Fruit fly (Drosophila melanogaster) whole organism, embryonic: ENCODE data around the gene CG6005.

Experiments
- Ada2b ChIP-seq: fragments of 200-800 bp; sonication (Bioruptor generic); IDR thresholded peaks from 2 replicates; pipeline ENCODE4 v1.3.6; 2022; ENCODE audit warnings: missing biosample characterization, missing genetic modification characterization
- CG12659 ChIP-seq: fragments of 200-800 bp; sonication (Bioruptor generic); optimal IDR thresholded peaks from 3 replicates; lab custom pipeline; 2017; ENCODE audit warnings: mild to moderate bottlenecking, missing biosample characterization, missing genetic modification reagents, missing genetic modification characterization
- CG12942 ChIP-seq: fragments of 200-800 bp; sonication (Bioruptor generic); optimal IDR thresholded peaks from 3 replicates; lab custom pipeline; 2016; ENCODE audit warnings: missing biosample characterization, missing genetic modification characterization
- CG13287 ChIP-seq: fragments of 200-800 bp; sonication (Bioruptor generic); IDR thresholded peaks from 2 replicates; pipeline ENCODE4 v1.3.6; 2022; ENCODE audit warnings: missing biosample characterization, missing genetic modification characterization; ENCODE audit not compliant: partially characterized antibody
- CG14710 ChIP-seq: fragments of 200-800 bp; sonication (Bioruptor generic); optimal IDR thresholded peaks from 3 replicates; lab custom pipeline; 2019; ENCODE audit warnings: missing biosample characterization, mild to moderate bottlenecking, missing genetic modification characterization, moderate library complexity
- CG14965 ChIP-seq: fragments of 200-800 bp; sonication (Bioruptor generic); optimal IDR thresholded peaks from 2 replicates; lab custom pipeline; 2016; ENCODE audit warnings: missing biosample characterization, missing genetic modification characterization, borderline replicate concordance
- CG18619 ChIP-seq: fragments of 200-800 bp; sonication (Bioruptor generic); optimal IDR thresholded peaks from 3 replicates; lab custom pipeline; 2017; ENCODE audit warnings: missing biosample characterization, mild to moderate bottlenecking, missing genetic modification characterization
- CG2199 ChIP-seq: fragments of 200-800 bp; sonication (Bioruptor generic); IDR thresholded peaks from 3 replicates; pipeline ENCODE4 v1.3.6; 2022; ENCODE audit warnings: missing biosample characterization, missing genetic modification characterization
- CG31388 ChIP-seq: fragments of 200-800 bp; sonication (Bioruptor generic); optimal IDR thresholded peaks from 2 replicates; lab custom pipeline; 2016; ENCODE audit warnings: missing biosample characterization, missing genetic modification characterization
- CG7357 ChIP-seq: fragments of 200-800 bp; sonication (Bioruptor generic); IDR thresholded peaks from 3 replicates; pipeline ENCODE4 v1.3.6; 2022; ENCODE audit warnings: missing biosample characterization, missing genetic modification characterization
- CG9609 ChIP-seq: fragments of 200-800 bp; sonication (Bioruptor generic); optimal IDR thresholded peaks from 3 replicates; lab custom pipeline; 2016; ENCODE audit warnings: missing biosample characterization, missing genetic modification characterization
- D ChIP-seq, 2 experiments: fragments of 200-800 bp in 1 of 2; fragments of >200 bp in 1 of 2; sonication (Bioruptor generic) in 1 of 2; optimal IDR thresholded peaks; 2 replicates in 1 of 2; 3 replicates in 1 of 2; lab custom pipeline; 2017; ENCODE audit warnings: mild to moderate bottlenecking in 1 of 2, missing biosample characterization in 1 of 2, missing genetic modification characterization in 1 of 2, missing genetic modification reagents in 1 of 2
- Ets65A ChIP-seq: fragments of 200-800 bp; sonication (Bioruptor generic); peaks from one replicate; lab custom pipeline; 2016; ENCODE audit warnings: missing biosample characterization, missing genetic modification characterization
- MBD-R2 ChIP-seq: fragments of 200-800 bp; sonication (Bioruptor generic); IDR thresholded peaks from 2 replicates; pipeline ENCODE4 v1.3.6; 2022; ENCODE audit warnings: missing biosample characterization, missing genetic modification characterization
- MESR4 ChIP-seq: fragments of 200-800 bp; sonication (Bioruptor generic); optimal IDR thresholded peaks from 2 replicates; lab custom pipeline; 2018; ENCODE audit warnings: missing biosample characterization, mild to moderate bottlenecking, missing genetic modification characterization, moderate library complexity
- NC2β ChIP-seq: fragments of 200-800 bp; sonication (Bioruptor generic); optimal IDR thresholded peaks from 2 replicates; lab custom pipeline; 2016; ENCODE audit warnings: missing biosample characterization, missing genetic modification characterization
- dpn ChIP-seq, 2 experiments: fragments of 200-800 bp; sonication (Bioruptor generic); optimal IDR thresholded peaks; 3 replicates each; lab custom pipeline; 2016; ENCODE audit warnings: missing biosample characterization in 2 of 2, missing genetic modification characterization in 2 of 2
- z ChIP-seq: fragments of 200-800 bp; sonication (Bioruptor generic); IDR thresholded peaks from 3 replicates; pipeline ENCODE4 v1.3.6; 2022; ENCODE audit warnings: missing biosample characterization, missing genetic modification characterization

CG6005 gene

DNA sequence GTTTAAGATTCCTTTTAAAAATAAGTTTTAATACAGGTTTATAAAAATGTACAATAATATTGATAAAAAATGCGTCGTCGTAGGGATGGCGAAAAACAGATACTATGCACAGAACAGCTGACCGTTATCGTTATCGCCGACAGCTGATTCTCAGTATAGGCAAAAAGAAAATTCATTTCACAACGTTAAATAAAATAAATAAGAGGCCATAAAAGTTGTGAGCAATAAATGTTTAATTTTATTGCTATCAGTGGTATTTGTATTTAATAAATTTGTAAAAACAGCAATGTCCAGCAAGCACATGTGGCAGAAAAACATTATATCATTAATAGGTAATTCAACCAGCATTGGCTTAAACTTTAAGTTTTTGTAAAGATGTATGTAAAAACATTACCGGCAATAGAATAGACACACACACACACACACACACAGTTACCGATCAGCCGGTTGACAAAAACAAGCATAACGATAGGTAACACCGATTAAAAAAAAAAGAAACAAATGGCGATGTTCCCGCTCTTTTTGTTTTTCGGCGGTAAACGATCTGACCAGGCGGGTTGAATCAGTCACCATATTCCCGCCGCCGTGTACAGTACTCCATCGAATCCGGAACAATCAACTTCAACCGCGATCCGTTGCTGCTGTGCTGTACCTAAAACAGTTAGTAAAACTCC, 42.8 kb downstream of the CG6005 start, which contains the start of the genes dnk and Smu1 (continued):
- no peak for TF ChIP-seq D (optimal IDR thresholded peaks at IDR 0.05; lab: Kevin White, UChicago)
- TF ChIP-seq D (GFP tag; optimal IDR thresholded peaks at IDR 0.05; lab: Kevin White, UChicago): no peak
- TF ChIP-seq Ada2b (GFP tag; lab: Robert Waterston, UW): no peak
- peak; percentile 56 for TF ChIP-seq CG13287 (GFP tag; lab: Robert Waterston, UW)
- TF ChIP-seq CG9609 (GFP tag; lab: Kevin White, UChicago): no peak
- TF ChIP-seq MESR4: no peak
- TF ChIP-seq CG7357 (GFP tag; lab: Robert Waterston, UW): no peak
- peak; percentile 66 for TF ChIP-seq MBD-R2 (GFP tag; lab: Robert Waterston, UW)
- no peak for TF ChIP-seq CG2199 (GFP tag; lab: Robert Waterston, UW)
- peak; percentile 37 for TF ChIP-seq CG14710 (tag; lab: Kevin White, UChicago)
- TF ChIP-seq CG18619: no peak
- TF ChIP-seq z: no peak
- TF ChIP-seq CG31388 (GFP tag; lab: Kevin White, UChicago): no peak
- no peak for TF ChIP-seq CG14965
- TF ChIP-seq NC2β (GFP tag; lab: Kevin White, UChicago): no peak
- peak; percentile 51 for TF ChIP-seq CG12659 (GFP tag; lab: Kevin White, UChicago)
- no peak for TF ChIP-seq CG12942

DNA sequence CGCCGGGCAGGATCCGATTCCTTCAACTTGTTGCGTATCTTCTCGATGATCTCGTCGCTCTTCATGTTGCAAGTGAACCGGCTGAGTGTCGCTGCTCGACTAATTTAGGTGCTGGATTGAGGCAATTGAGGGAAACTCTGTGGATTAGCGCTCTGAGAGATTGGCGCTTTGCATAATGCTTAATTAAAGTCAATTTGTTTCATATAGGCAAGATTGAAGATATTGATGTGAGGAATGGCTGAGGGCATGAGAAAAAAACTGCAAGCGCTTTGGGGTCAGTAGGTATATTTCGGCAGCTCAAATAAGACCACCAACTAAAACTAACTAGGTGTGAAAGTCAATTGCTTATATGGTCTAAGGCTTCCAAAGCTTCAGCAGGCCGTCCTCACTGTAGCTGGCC, 45.1 kb downstream of the CG6005 start, which contains the start of gene euc:
Gene euc (minus strand): TSS at position 101 of the 400 bp plus-strand sequence.
- peak; percentile 35 for TF ChIP-seq Ets65A (GFP tag; lab: Kevin White, UChicago)
- TF ChIP-seq dpn (GFP tag; optimal IDR thresholded peaks at IDR 0.05; lab: Kevin White, UChicago): no peak
- TF ChIP-seq, all 482 proteins: peak for 1
